Worm (Caenorhabditis elegans): ENCODE measurements around the gene srz-66.

- TF ChIP-seq ttx-3 (tag; optimal IDR thresholded peaks at IDR 0.05) (no peak), fkh-10 (GFP tag; optimal IDR thresholded peaks at IDR 0.05) (no peak), dve-1 (tag; optimal IDR thresholded peaks at IDR 0.05) (no peak), ceh-6 (GFP tag; optimal IDR thresholded peaks at IDR 0.05) (no peak), unc-3 (GFP tag; conservative IDR thresholded peaks at IDR 0.05) (no peak), unc-3 (tag; optimal IDR thresholded peaks at IDR 0.05) (no peak), rnt-1 (tag; optimal IDR thresholded peaks at IDR 0.05) (no peak)
Observed at ce11 chrV:17165409-17165808, 1.9 kb downstream of the srz-66 start, which contains the start of gene srh-102.
